Worm (Caenorhabditis elegans) whole organism, midembryonic: ENCODE results near the gene nhr-176.

Source experiments
- T22C8.4 ChIP-seq: fragments of 200-800 bp; sonication (Bioruptor generic); IDR thresholded peaks from 2 replicates; pipeline ENCODE4 v1.3.6; 2022; ENCODE audit warnings: missing genetic modification characterization, missing compliant biosample characterization
- cog-1 ChIP-seq: sonication (generic microtip); optimal IDR thresholded peaks from 2 replicates; lab custom pipeline; 2016; ENCODE audit warnings: missing genetic modification characterization, missing compliant biosample characterization
- flt-1 ChIP-seq: fragments of 200-800 bp; sonication (Bioruptor generic); IDR thresholded peaks from 2 replicates; pipeline ENCODE4 v1.3.6; 2022; ENCODE audit warnings: missing genetic modification characterization, missing compliant biosample characterization
- klf-2 ChIP-seq: fragments of 200-800 bp; sonication (Bioruptor generic); conservative IDR thresholded peaks from 2 replicates; pipeline ENCODE4 v1.3.6; 2022; ENCODE audit warnings: missing genetic modification reagents, missing genetic modification characterization, missing compliant biosample characterization
- med-1 ChIP-seq: sonication (generic microtip); optimal IDR thresholded peaks from 2 replicates; lab custom pipeline; 2017; ENCODE audit warnings: missing genetic modification characterization, mild to moderate bottlenecking, missing compliant biosample characterization, antibody characterized with exemption, missing genetic modification reagents; ENCODE audit not compliant: insufficient read depth
- ref-1 ChIP-seq: fragments of 200-800 bp; sonication (Bioruptor generic); conservative IDR thresholded peaks from 2 replicates; pipeline ENCODE4 v1.3.6; 2022; ENCODE audit warnings: missing genetic modification reagents, missing genetic modification characterization, missing compliant biosample characterization
- tab-1 ChIP-seq: fragments of 200-800 bp; sonication (Bioruptor generic); IDR thresholded peaks from 2 replicates; pipeline ENCODE4 v1.3.6; 2022; ENCODE audit warnings: missing genetic modification characterization, missing compliant biosample characterization
- ztf-23 ChIP-seq: fragments of 200-800 bp; sonication (Bioruptor generic); IDR thresholded peaks from 2 replicates; pipeline ENCODE4 v1.3.6; 2022; ENCODE audit warnings: missing genetic modification reagents, missing genetic modification characterization, missing compliant biosample characterization
- ztf-29 ChIP-seq: fragments of 200-800 bp; sonication (Bioruptor generic); IDR thresholded peaks from 2 replicates; pipeline ENCODE4 v1.3.6; 2022; ENCODE audit warnings: missing genetic modification reagents, missing genetic modification characterization, missing compliant biosample characterization

The nhr-176 gene

DNA sequence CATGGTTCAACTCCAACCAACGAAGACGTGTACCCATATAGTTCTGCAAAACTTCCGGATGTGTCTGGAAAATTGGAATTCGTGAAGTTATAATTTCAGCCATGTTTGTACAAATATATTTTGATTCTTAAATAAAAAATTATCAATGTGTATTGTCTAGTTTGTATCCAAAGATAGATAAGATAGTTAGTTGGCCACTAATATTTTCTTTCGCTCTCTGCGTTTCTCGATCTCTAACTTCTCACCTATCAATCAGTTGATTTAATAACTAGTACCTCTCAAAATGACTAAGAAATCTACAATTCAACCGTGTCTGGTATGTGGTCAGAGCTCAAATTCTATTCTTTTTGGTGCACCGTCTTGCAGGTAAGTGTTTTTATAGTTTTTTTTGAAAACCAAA, at the start of gene nhr-176:
Gene nhr-176, plus strand, starts transcription at position 159 of the 400 bp plus-strand sequence.
- TF ChIP-seq tab-1 (GFP tag; lab: Robert Waterston, UW) (no peak), klf-2 (GFP tag; lab: Robert Waterston, UW) (no peak)

DNA sequence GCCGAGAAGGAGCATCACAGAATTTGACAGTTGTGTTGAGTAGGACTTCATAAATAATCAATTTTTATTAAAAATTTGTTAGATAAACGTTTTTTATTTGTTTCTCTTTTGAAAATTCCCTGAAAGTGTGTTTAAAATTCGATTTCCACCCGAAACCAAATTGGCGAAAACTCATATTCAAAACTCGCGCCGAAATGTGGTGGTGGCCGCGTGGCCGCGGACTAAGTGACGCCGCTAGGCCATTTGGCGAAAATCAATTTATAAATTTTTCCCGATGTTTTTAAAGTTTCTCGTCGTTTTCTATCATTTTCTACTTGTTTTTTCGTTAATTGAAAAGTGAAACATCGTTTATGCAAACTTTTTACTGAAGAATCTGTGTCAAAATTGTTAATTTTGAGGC, 48.5 kb upstream of the nhr-176 start:
- TF ChIP-seq cog-1 (tag; lab: Kevin White, UChicago) (peak; percentile 30), ztf-23 (GFP tag; lab: Robert Waterston, UW) (0 out of 2 replicates have a peak, but pooled peaks have one; percentile 40), ref-1 (no peak), flt-1 (GFP tag; lab: Robert Waterston, UW) (peak; percentile 61)

DNA sequence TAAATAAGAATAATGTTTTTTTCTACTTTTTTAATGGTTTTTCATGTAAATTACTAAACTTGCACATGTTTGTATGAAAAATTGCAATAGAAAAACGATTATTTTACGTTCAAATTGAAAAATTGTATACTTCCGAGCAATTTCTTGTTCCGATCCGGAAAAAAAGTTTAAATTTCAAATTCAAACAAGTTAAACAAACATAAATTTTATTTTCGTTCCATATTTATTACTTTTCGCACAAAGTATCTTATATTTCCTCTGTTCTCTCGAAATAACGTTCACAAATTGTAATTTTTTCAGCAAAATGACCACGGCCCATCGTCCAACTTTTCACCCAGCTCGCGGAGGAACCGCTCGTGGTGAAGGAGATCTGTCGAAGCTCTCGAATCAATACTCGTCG, 48.1 kb upstream of the nhr-176 start, which contains the start of gene cwc-15:
Gene cwc-15, plus strand, starts transcription at position 301 of the 400 bp plus-strand sequence.
- TF ChIP-seq klf-2 (GFP tag; lab: Robert Waterston, UW) (no peak), cog-1 (tag; lab: Kevin White, UChicago) (no peak), tab-1 (GFP tag; lab: Robert Waterston, UW) (no peak), T22C8.4 (GFP tag; lab: Robert Waterston, UW) (no peak), flt-1 (GFP tag; lab: Robert Waterston, UW) (no peak), med-1 (GFP tag; lab: Kevin White, UChicago) (no peak), ref-1 (no peak), ztf-23 (GFP tag; lab: Robert Waterston, UW) (no peak), ztf-29 (GFP tag; lab: Robert Waterston, UW) (no peak)

DNA sequence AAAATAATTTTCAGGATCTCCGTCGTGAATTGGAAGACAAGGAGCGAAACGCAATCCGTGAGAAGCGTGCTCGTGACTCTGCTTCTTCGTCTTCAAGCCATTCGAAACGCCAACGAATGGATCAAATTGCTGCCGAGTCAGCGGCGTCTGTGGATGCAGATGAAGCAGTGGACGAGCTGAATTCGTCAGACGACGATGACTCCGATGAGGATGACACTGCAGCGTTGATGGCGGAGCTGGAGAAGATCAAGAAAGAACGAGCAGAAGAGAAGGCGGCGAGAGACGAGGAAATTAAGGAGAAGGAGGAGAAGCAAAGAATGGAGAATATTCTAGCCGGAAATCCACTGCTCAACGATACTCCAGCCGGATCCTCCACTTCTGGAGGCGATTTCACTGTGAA, 47.6 kb upstream of the nhr-176 start:
- TF ChIP-seq ref-1 (no peak), ztf-23 (GFP tag; lab: Robert Waterston, UW) (no peak), med-1 (GFP tag; lab: Kevin White, UChicago) (no peak), klf-2 (GFP tag; lab: Robert Waterston, UW) (no peak), cog-1 (tag; lab: Kevin White, UChicago) (no peak), tab-1 (GFP tag; lab: Robert Waterston, UW) (no peak), flt-1 (GFP tag; lab: Robert Waterston, UW) (no peak), T22C8.4 (GFP tag; lab: Robert Waterston, UW) (no peak), ztf-29 (GFP tag; lab: Robert Waterston, UW) (no peak)

DNA sequence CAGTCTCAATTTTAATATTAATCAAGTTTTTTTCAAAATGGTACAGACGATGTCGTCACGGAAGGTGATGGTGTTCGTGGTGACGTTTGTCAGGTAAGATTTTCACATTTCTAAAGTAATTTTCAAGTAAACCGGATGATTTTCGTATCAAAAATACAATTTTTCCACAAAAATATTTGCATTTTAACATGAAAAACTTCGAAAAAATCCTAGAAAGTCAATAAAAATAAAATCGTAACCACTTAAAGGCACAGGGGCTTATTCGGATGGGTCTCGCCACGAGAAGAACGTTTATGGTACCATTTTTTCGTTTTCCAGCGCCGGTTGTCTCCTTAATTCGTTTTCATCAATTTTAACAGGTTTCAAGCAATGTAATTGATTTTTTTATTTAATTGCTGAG, 46.8 kb upstream of the nhr-176 start, which contains the start of gene T10C6.6:
Gene T10C6.6, plus strand, starts transcription at position 27 of the 400 bp plus-strand sequence.
- TF ChIP-seq T22C8.4 (GFP tag; lab: Robert Waterston, UW) (no peak), cog-1 (tag; lab: Kevin White, UChicago) (no peak), ztf-23 (GFP tag; lab: Robert Waterston, UW) (no peak), ztf-29 (GFP tag; lab: Robert Waterston, UW) (no peak), tab-1 (GFP tag; lab: Robert Waterston, UW) (no peak), med-1 (GFP tag; lab: Kevin White, UChicago) (no peak), ref-1 (no peak), klf-2 (GFP tag; lab: Robert Waterston, UW) (no peak), flt-1 (GFP tag; lab: Robert Waterston, UW) (no peak)

DNA sequence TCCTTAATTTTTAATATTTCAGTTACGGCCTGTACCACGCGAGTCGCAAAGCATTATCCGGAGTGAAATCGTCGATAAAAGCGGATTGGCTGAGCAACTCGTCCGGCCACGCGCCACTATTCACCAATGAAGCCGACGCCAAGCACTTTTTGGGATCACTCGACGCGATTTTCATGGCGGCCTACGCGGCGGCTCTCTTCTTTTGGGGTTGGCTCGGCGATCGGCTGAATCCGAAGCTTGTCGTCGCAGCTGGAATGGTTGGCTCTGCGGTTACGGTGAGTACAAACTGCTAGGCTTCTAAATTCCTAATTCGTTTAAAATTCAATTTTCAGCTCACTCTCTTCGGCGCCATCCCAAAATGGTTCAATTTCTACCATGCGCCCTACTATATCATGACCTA, 46.2 kb upstream of the nhr-176 start:
- no peak for TF ChIP-seq ztf-29 (GFP tag; lab: Robert Waterston, UW)
- no peak for TF ChIP-seq med-1 (GFP tag; lab: Kevin White, UChicago)
- TF ChIP-seq tab-1 (GFP tag; lab: Robert Waterston, UW): 0 out of 2 replicates have a peak, but pooled peaks have one; percentile 39
- no peak for TF ChIP-seq ztf-23 (GFP tag; lab: Robert Waterston, UW)
- TF ChIP-seq cog-1 (tag; lab: Kevin White, UChicago): no peak
- no peak for TF ChIP-seq flt-1 (GFP tag; lab: Robert Waterston, UW)
- TF ChIP-seq ref-1: no peak
- TF ChIP-seq klf-2 (GFP tag; lab: Robert Waterston, UW): no peak

DNA sequence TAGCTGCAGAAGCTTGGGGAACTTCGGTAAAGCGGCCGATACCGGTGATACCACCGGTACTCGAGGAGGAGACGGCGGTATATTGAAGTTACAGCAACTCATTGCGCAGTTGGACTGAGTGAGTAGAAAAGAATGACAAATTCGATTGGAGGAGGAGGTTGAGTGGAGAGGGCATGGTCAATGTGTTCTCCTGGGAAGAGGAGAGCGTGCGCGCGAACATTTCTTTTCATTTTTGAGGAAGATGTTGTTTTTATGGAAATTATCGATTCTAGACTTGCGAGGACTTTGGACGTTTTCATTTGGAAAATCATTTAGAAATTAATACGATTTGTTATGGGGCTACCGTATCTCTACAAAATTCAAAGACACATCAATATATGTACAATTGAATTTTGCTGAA, 41.9 kb upstream of the nhr-176 start:
- TF ChIP-seq flt-1 (GFP tag; lab: Robert Waterston, UW): no peak
- no peak for TF ChIP-seq ztf-29 (GFP tag; lab: Robert Waterston, UW)
- TF ChIP-seq ref-1: no peak
- TF ChIP-seq cog-1 (tag; lab: Kevin White, UChicago): no peak

DNA sequence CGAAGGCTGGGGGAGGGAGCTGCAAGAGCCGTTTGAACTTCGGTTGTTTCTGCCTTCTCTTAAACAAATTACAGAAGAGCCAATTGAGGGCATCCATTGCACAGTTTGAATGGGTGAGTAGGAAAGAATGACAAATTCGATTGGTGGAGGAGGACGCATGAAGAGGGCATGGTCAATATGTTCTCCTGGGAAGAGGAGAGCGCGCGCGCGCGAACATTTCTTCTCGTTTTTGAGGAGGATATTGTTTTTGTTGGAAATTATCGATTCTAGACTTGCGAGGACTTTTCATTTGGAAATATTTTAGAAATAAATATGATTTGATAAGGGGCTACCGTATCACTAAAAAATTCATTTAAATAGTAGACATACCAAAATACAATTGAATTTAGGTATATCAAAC, 39.6 kb upstream of the nhr-176 start, which contains the start of gene T10C6.7:
Gene T10C6.7, minus strand, starts transcription at position 143 of the 400 bp plus-strand sequence.
- TF ChIP-seq ztf-23 (GFP tag; lab: Robert Waterston, UW) (no peak), tab-1 (GFP tag; lab: Robert Waterston, UW) (no peak), ref-1 (no peak), flt-1 (GFP tag; lab: Robert Waterston, UW) (no peak), T22C8.4 (GFP tag; lab: Robert Waterston, UW) (no peak), med-1 (GFP tag; lab: Kevin White, UChicago) (no peak), klf-2 (GFP tag; lab: Robert Waterston, UW) (no peak), ztf-29 (GFP tag; lab: Robert Waterston, UW) (no peak), cog-1 (tag; lab: Kevin White, UChicago) (no peak)

DNA sequence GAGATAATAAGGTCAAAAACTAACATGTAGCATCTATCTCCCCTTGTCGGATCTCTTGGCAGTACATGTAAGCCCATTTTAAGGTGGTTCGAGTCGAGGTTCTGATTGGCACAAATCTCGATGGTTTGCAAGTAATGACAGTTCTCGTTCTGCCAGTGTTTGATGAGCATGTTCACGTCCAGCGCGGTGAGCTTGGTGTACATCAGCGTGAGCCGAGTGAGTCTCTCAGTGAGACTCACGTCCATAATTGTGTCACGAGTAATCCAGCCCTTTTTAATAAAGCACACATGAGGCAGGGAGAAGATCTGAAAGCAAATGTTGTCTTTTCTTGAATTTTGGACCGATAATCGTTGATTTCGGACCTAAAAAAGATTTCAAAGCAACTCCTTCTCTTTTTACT, 38.4 kb upstream of the nhr-176 start, which contains the start of gene T10C6.16:
Gene T10C6.16, minus strand, starts transcription at position 245 of the 400 bp plus-strand sequence.
- TF ChIP-seq flt-1 (GFP tag; lab: Robert Waterston, UW) (no peak), ref-1 (no peak), ztf-23 (GFP tag; lab: Robert Waterston, UW) (no peak), med-1 (GFP tag; lab: Kevin White, UChicago) (no peak), tab-1 (GFP tag; lab: Robert Waterston, UW) (no peak), ztf-29 (GFP tag; lab: Robert Waterston, UW) (no peak), cog-1 (tag; lab: Kevin White, UChicago) (no peak), T22C8.4 (GFP tag; lab: Robert Waterston, UW) (no peak), klf-2 (GFP tag; lab: Robert Waterston, UW) (no peak)
